Fruit fly (Drosophila melanogaster) whole organism, prepupa: ENCODE measurements around the gene Clk.
A peak's percentile ranks its signal among the peaks of the same experiment; 100 is the strongest.

Experiments used
- CG31627 ChIP-seq: fragments of 200-800 bp; sonication (Bioruptor generic); optimal IDR thresholded peaks from 3 replicates; lab custom pipeline; 2016; ENCODE audit warnings: missing biosample characterization, missing genetic modification characterization
- CG3919 ChIP-seq: fragments of 200-800 bp; sonication (Bioruptor generic); optimal IDR thresholded peaks from 3 replicates; lab custom pipeline; 2016; ENCODE audit warnings: missing biosample characterization, missing genetic modification characterization
- CG6808 ChIP-seq: fragments of 200-800 bp; sonication (Bioruptor generic); optimal IDR thresholded peaks from 3 replicates; lab custom pipeline; 2017; ENCODE audit warnings: missing biosample characterization, missing genetic modification characterization, mild to moderate bottlenecking, moderate library complexity, missing genetic modification reagents
- CG8319 ChIP-seq: fragments of 200-800 bp; sonication (Bioruptor generic); optimal IDR thresholded peaks from 3 replicates; lab custom pipeline; 2016; ENCODE audit warnings: missing biosample characterization, missing genetic modification characterization
- CG9139 ChIP-seq: fragments of 200-800 bp; sonication (Bioruptor generic); optimal IDR thresholded peaks from 3 replicates; lab custom pipeline; 2017; ENCODE audit warnings: missing biosample characterization, mild to moderate bottlenecking, missing genetic modification characterization
- Hr39 ChIP-seq: fragments of 200-800 bp; sonication (Bioruptor generic); optimal IDR thresholded peaks from 2 replicates; lab custom pipeline; 2016; ENCODE audit warnings: missing biosample characterization, missing genetic modification characterization
- Sox102F ChIP-seq: fragments of 200-800 bp; sonication (Bioruptor generic); optimal IDR thresholded peaks from 2 replicates; lab custom pipeline; 2016; ENCODE audit warnings: missing biosample characterization, mild to moderate bottlenecking, missing genetic modification characterization
- cyc ChIP-seq: fragments of 200-800 bp; sonication (Bioruptor generic); optimal IDR thresholded peaks from 3 replicates; lab custom pipeline; 2016; ENCODE audit warnings: missing biosample characterization, missing genetic modification characterization
- eg ChIP-seq: fragments of 200-800 bp; sonication (Bioruptor generic); IDR thresholded peaks from 3 replicates; pipeline ENCODE4 v1.3.6; 2022; ENCODE audit warnings: missing biosample characterization, missing genetic modification characterization
- esn ChIP-seq: fragments of 200-800 bp; sonication (Bioruptor generic); optimal IDR thresholded peaks from 2 replicates; lab custom pipeline; 2016; ENCODE audit warnings: missing biosample characterization, mild to moderate bottlenecking, missing genetic modification characterization, moderate library complexity
- fd59A ChIP-seq: fragments of 200-800 bp; sonication (Bioruptor generic); optimal IDR thresholded peaks from 2 replicates; lab custom pipeline; 2017; ENCODE audit warnings: missing biosample characterization, mild to moderate bottlenecking, missing genetic modification characterization, missing genetic modification reagents
- net ChIP-seq: fragments of 200-800 bp; sonication (Bioruptor generic); optimal IDR thresholded peaks from 3 replicates; lab custom pipeline; 2016; ENCODE audit warnings: missing biosample characterization, missing genetic modification characterization
- ss ChIP-seq, 2 experiments: fragments of 200-800 bp; sonication (Bioruptor generic); optimal IDR thresholded peaks; 2 replicates in 1 of 2; 3 replicates in 1 of 2; lab custom pipeline; 2017 to 2018; ENCODE audit warnings: mild to moderate bottlenecking in 2 of 2, missing biosample characterization in 2 of 2, missing genetic modification characterization in 2 of 2, moderate library complexity in 1 of 2
- svp ChIP-seq: fragments of 200-800 bp; sonication (Bioruptor generic); peaks from one replicate; lab custom pipeline; 2016; ENCODE audit warnings: missing biosample characterization, missing genetic modification characterization

DNA sequence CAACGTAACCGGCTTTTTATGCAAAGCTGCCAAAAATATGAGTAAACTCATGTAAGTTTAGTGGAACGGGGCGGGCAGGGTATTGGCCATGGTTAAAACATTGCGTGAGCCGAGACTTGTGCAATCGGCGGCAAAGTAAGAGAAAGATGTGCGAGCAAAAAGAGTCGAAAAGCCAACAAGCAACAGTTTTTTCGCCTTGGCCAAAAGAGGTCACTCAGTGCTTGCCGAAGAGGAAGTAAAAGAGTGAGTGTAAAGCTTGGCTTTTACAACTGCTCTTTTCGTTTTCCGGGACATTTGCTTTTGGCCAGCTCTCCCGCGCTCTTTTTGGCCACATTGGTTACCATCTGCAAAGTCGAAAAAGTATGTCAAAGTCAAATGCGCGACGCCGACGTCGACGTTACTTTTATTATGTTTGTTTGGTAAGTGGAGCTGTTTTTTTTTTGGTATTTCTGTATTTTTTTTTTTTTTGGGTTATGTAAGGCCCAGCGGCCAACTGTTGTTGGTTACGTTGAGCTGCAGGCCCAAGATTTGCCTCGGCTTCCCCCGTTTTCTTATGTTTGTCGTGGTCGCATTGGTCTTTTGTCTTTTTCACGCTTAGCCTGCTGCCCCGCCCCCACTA, 12.5 kb upstream of the Clk start:
- TF ChIP-seq Sox102F (GFP tag; lab: Kevin White, UChicago) (no peak), esn (GFP tag; lab: Kevin White, UChicago) (no peak), cyc (no peak), net (GFP tag; lab: Kevin White, UChicago) (no peak), fd59A (GFP tag; lab: Kevin White, UChicago) (no peak), CG9139 (GFP tag; lab: Kevin White, UChicago) (no peak), eg (peak; percentile 41; the same call in 1 of the 3 replicates), CG8319 (GFP tag; lab: Kevin White, UChicago) (no peak), Hr39 (no peak), svp (GFP tag; lab: Kevin White, UChicago) (no peak), CG6808 (GFP tag; lab: Kevin White, UChicago) (no peak), CG3919 (GFP tag; lab: Kevin White, UChicago) (no peak), CG31627 (GFP tag; lab: Kevin White, UChicago) (no peak), ss (GFP tag; optimal IDR thresholded peaks at IDR 0.05; lab: Kevin White, UChicago) (no peak)
